Worm (Caenorhabditis elegans): ENCODE results near the gene daf-22.

DNA sequence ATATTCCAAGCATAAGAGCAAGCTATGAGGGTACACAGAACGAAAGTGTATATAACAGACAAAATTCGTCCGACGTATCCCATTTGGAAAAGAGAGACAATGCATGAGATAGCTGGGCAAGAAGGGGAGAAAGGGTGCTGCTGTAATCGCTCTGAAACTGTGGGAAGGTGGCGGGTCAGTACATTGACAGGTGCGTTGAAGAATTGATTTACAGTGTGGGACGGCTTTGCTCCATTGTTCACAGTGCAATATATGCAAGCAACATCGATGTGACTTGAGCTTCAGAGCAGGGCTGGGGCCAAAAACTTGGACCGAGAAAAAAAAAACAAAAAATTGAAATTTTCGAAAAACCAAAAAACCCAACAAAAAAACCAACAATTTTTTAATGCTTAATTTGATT is 15.4 kb downstream of the daf-22 start, which contains the start of gene F57G9.3:
- TF ChIP-seq unc-55 (GFP tag; optimal IDR thresholded peaks at IDR 0.05) (no peak), C34F6.9 (tag; optimal IDR thresholded peaks at IDR 0.05) (no peak), R02D3.7 (tag; optimal IDR thresholded peaks at IDR 0.05) (no peak), nhr-237 (tag; optimal IDR thresholded peaks at IDR 0.05) (no peak), aly-2 (tag; optimal IDR thresholded peaks at IDR 0.05) (no peak), unc-62 (GFP tag; optimal IDR thresholded peaks at IDR 0.05) (no peak), ztf-11 (tag; optimal IDR thresholded peaks at IDR 0.05) (no peak), ama-1 (optimal IDR thresholded peaks at IDR 0.05) (no peak), alr-1 (tag; optimal IDR thresholded peaks at IDR 0.05) (no peak), mdl-1 (tag; optimal IDR thresholded peaks at IDR 0.05) (no peak)
